Worm (Caenorhabditis elegans) whole organism, L3 larva: Measurements from ENCODE around the gene F59C12.4.

Experiments
- aly-2 ChIP-seq: fragments of 150-350 bp; optimal IDR thresholded peaks from 2 replicates; lab custom pipeline; 2014; ENCODE audit warnings: missing biosample characterization, missing genetic modification characterization
- ama-1 ChIP-seq: fragments of 150-350 bp; optimal IDR thresholded peaks from 2 replicates; lab custom pipeline; 2018
- elt-3 ChIP-seq, 3 experiments: fragments of 150-350 bp in 1 of 3; sonication (generic microtip) in 2 of 3; optimal IDR thresholded peaks; 2 replicates in 2 of 3; 4 replicates in 1 of 3; lab custom pipeline; 2014 to 2017; ENCODE audit warnings: missing biosample characterization in 3 of 3, missing genetic modification characterization in 3 of 3
- fos-1 ChIP-seq: fragments of 150-350 bp; optimal IDR thresholded peaks from 2 replicates; lab custom pipeline; 2014; ENCODE audit warnings: missing biosample characterization, missing genetic modification characterization
- lin-39 ChIP-seq: fragments of 150-350 bp; optimal IDR thresholded peaks from 2 replicates; lab custom pipeline; 2018; ENCODE audit warnings: missing biosample characterization, missing genetic modification reagents, missing genetic modification characterization
- nhr-11 ChIP-seq: fragments of 150-350 bp; optimal IDR thresholded peaks from 2 replicates; lab custom pipeline; 2014; ENCODE audit warnings: missing biosample characterization, missing genetic modification characterization
- nhr-25 ChIP-seq: sonication (generic microtip); optimal IDR thresholded peaks from 2 replicates; lab custom pipeline; 2017; ENCODE audit warnings: missing biosample characterization, missing genetic modification characterization
- pqm-1 ChIP-seq: fragments of 150-350 bp; optimal IDR thresholded peaks from 2 replicates; lab custom pipeline; 2017; ENCODE audit warnings: missing biosample characterization, missing genetic modification characterization, inconsistent platforms
- snpc-4 ChIP-seq: fragments of 150-350 bp; optimal IDR thresholded peaks from 2 replicates; lab custom pipeline; 2014; ENCODE audit warnings: missing biosample characterization, missing genetic modification characterization

ce11 chrX:16613266-16613665, 10.8 kb upstream of the F59C12.4 start, which contains the start of gene ain-1:
- peak; percentile 43 for TF ChIP-seq ama-1 (lab: Kevin White, UChicago)
- no peak for TF ChIP-seq lin-39 (tag; lab: Kevin White, UChicago)
- TF ChIP-seq elt-3 (tag; optimal IDR thresholded peaks at IDR 0.05; lab: Kevin White, UChicago), result no peak
- no peak for TF ChIP-seq aly-2 (tag; lab: Kevin White, UChicago)
- no peak for TF ChIP-seq snpc-4 (tag; lab: Kevin White, UChicago)
- TF ChIP-seq fos-1, result no peak
- no peak for TF ChIP-seq nhr-25
- TF ChIP-seq nhr-11, result no peak
- TF ChIP-seq pqm-1 (tag; lab: Kevin White, UChicago), result no peak
